In genomic region chr2L:13154313-13154712, dm6 we compare ENCODE assay signal across 4 fruit fly cellular contexts.
TF ChIP-seq lines count a peak whose summit lies in the region.

No protein-coding gene starts in this region.

- TF ChIP-seq CTCF in whole organism, embryonic (GFP tag; optimal IDR thresholded peaks at IDR 0.05; lab: Kevin White, UChicago) = no peak

TF ChIP-seq in whole organism, embryonic, 481 proteins besides CTCF, POLR2A, EP300 and RAD21:
- TF ChIP-seq sob (GFP tag; IDR thresholded peaks at IDR 0.05; lab: Robert Waterston, UW) (no peak), CG5180 (GFP tag; optimal IDR thresholded peaks at IDR 0.05; lab: Kevin White, UChicago) (peak; percentile 91), jumu (GFP tag; optimal IDR thresholded peaks at IDR 0.05; lab: Kevin White, UChicago) (no peak), HLH3B (GFP tag; IDR thresholded peaks at IDR 0.05; lab: Robert Waterston, UW) (peak; percentile 31; the same call in 1 of the 2 replicates), Med (GFP tag; lab: Kevin White, UChicago) (peak; percentile 41), CG17328 (GFP tag; IDR thresholded peaks at IDR 0.05; lab: Robert Waterston, UW) (0 out of 2 replicates have a peak, but pooled peaks have one; percentile 23)

TF ChIP-seq in whole organism, prepupa, 60 proteins besides CTCF, POLR2A, EP300 and RAD21:
- TF ChIP-seq CG8632 (GFP tag; optimal IDR thresholded peaks at IDR 0.05; lab: Kevin White, UChicago) (no peak), ss (GFP tag; optimal IDR thresholded peaks at IDR 0.05; lab: Kevin White, UChicago) (peak in 1 of 2 experiments; percentile 59), CG11762 (GFP tag; optimal IDR thresholded peaks at IDR 0.05; lab: Kevin White, UChicago; ENCODE audit: insufficient read depth) (no peak), pdm3 (GFP tag; optimal IDR thresholded peaks at IDR 0.05; lab: Kevin White, UChicago) (no peak), topi (GFP tag; optimal IDR thresholded peaks at IDR 0.05; lab: Kevin White, UChicago) (no peak), Met (GFP tag; optimal IDR thresholded peaks at IDR 0.05; lab: Kevin White, UChicago) (no peak), Ets21C (GFP tag; optimal IDR thresholded peaks at IDR 0.05; lab: Kevin White, UChicago) (no peak), CG11902 (GFP tag; optimal IDR thresholded peaks at IDR 0.05; lab: Kevin White, UChicago) (no peak), CG8319 (GFP tag; optimal IDR thresholded peaks at IDR 0.05; lab: Kevin White, UChicago) (no peak), Eip75B (GFP tag; optimal IDR thresholded peaks at IDR 0.05; lab: Kevin White, UChicago) (peak; percentile 42), Ets96B (tag; optimal IDR thresholded peaks at IDR 0.05; lab: Kevin White, UChicago) (no peak)
TF ChIP-seq in whole organism, prepupa: peak in this region for 2.

TF ChIP-seq in whole organism, pupa, 21 proteins besides CTCF, POLR2A, EP300 and RAD21:
- TF ChIP-seq gl (tag; optimal IDR thresholded peaks at IDR 0.05; lab: Kevin White, UChicago) (no peak), CG14655 (GFP tag; optimal IDR thresholded peaks at IDR 0.05; lab: Kevin White, UChicago) (no peak), EcR (GFP tag; optimal IDR thresholded peaks at IDR 0.05; lab: Kevin White, UChicago) (peak; percentile 45), CG12605 (GFP tag; IDR thresholded peaks at IDR 0.05; lab: Robert Waterston, UW) (no peak)

TF ChIP-seq in whole organism, wandering third instar larva, 38 proteins besides CTCF, POLR2A, EP300 and RAD21:
- no peak for TF ChIP-seq dmrt93B (GFP tag; optimal IDR thresholded peaks at IDR 0.05; lab: Kevin White, UChicago)
- TF ChIP-seq Dif (GFP tag; optimal IDR thresholded peaks at IDR 0.05; lab: Kevin White, UChicago; ENCODE audit: partially characterized antibody) = peak; percentile 14
- TF ChIP-seq psq (GFP tag; optimal IDR thresholded peaks at IDR 0.05; lab: Kevin White, UChicago) = no peak
